Fruit fly (Drosophila melanogaster) whole organism, embryonic: Measurements from ENCODE around the gene CG43078.

Experiments
- B-H2 ChIP-seq: fragments of 200-800 bp; sonication (Bioruptor generic); optimal IDR thresholded peaks from 2 replicates; lab custom pipeline; 2018; ENCODE audit warnings: missing biosample characterization, mild to moderate bottlenecking, missing genetic modification characterization
- BtbVII ChIP-seq: fragments of 200-800 bp; sonication (Bioruptor generic); optimal IDR thresholded peaks from 3 replicates; lab custom pipeline; 2017; ENCODE audit warnings: missing biosample characterization, mild to moderate bottlenecking, missing genetic modification characterization
- CG10565 ChIP-seq: fragments of 200-800 bp; sonication (Bioruptor generic); optimal IDR thresholded peaks from 3 replicates; lab custom pipeline; 2016; ENCODE audit warnings: missing biosample characterization, mild to moderate bottlenecking, missing genetic modification characterization
- CG10959 ChIP-seq: fragments of 200-800 bp; sonication (Bioruptor generic); IDR thresholded peaks from 2 replicates; pipeline ENCODE4 v1.3.6; 2022; ENCODE audit warnings: missing biosample characterization, missing genetic modification characterization
- CG12071 ChIP-seq: fragments of 200-800 bp; sonication (Bioruptor generic); optimal IDR thresholded peaks from 3 replicates; lab custom pipeline; 2018; ENCODE audit warnings: missing biosample characterization, mild to moderate bottlenecking, missing genetic modification characterization
- CG12391 ChIP-seq: fragments of 200-800 bp; sonication (Bioruptor generic); optimal IDR thresholded peaks from 3 replicates; lab custom pipeline; 2018; ENCODE audit warnings: missing biosample characterization, mild to moderate bottlenecking, missing genetic modification characterization, moderate library complexity
- CG12942 ChIP-seq: fragments of 200-800 bp; sonication (Bioruptor generic); optimal IDR thresholded peaks from 3 replicates; lab custom pipeline; 2016; ENCODE audit warnings: missing biosample characterization, missing genetic modification characterization
- CG18262 ChIP-seq: fragments of 200-800 bp; optimal IDR thresholded peaks from 3 replicates; lab custom pipeline; 2019; ENCODE audit warnings: missing biosample characterization, mild to moderate bottlenecking, missing genetic modification characterization, moderate library complexity
- CG2116 ChIP-seq: fragments of 200-800 bp; sonication (Bioruptor generic); optimal IDR thresholded peaks from 3 replicates; lab custom pipeline; 2018; ENCODE audit warnings: missing biosample characterization, mild to moderate bottlenecking, missing genetic modification characterization
- CG2129 ChIP-seq: fragments of 200-800 bp; sonication (Bioruptor generic); IDR thresholded peaks from 2 replicates; pipeline ENCODE4 v1.3.6; 2022; ENCODE audit warnings: missing biosample characterization, missing genetic modification characterization; ENCODE audit not compliant: partially characterized antibody
- CG2889 ChIP-seq: fragments of 200-800 bp; sonication (Bioruptor generic); IDR thresholded peaks from 3 replicates; pipeline ENCODE4 v1.3.6; 2022; ENCODE audit warnings: missing biosample characterization, missing genetic modification characterization
- CG32767 ChIP-seq: fragments of 200-800 bp; sonication (Bioruptor generic); IDR thresholded peaks from 2 replicates; pipeline ENCODE4 v1.3.6; 2022; ENCODE audit warnings: missing biosample characterization, missing genetic modification characterization
- CG43689 ChIP-seq: fragments of 200-800 bp; sonication (Bioruptor generic); IDR thresholded peaks from 2 replicates; pipeline ENCODE4 v1.3.6; 2022; ENCODE audit warnings: missing biosample characterization, missing genetic modification characterization
- CG4424 ChIP-seq: fragments of 200-800 bp; sonication (Bioruptor generic); optimal IDR thresholded peaks from 3 replicates; lab custom pipeline; 2016; ENCODE audit warnings: missing biosample characterization, missing genetic modification characterization
- CG6683 ChIP-seq: fragments of 200-800 bp; sonication (Bioruptor generic); optimal IDR thresholded peaks from 2 replicates; lab custom pipeline; 2017; ENCODE audit warnings: missing biosample characterization, mild to moderate bottlenecking, missing genetic modification characterization, missing genetic modification reagents
- CG8281 ChIP-seq: fragments of 200-800 bp; sonication (Bioruptor generic); optimal IDR thresholded peaks from 2 replicates; lab custom pipeline; 2018; ENCODE audit warnings: missing biosample characterization, mild to moderate bottlenecking, missing genetic modification characterization, moderate library complexity
- CG9797 ChIP-seq: fragments of 200-800 bp; sonication (Bioruptor generic); optimal IDR thresholded peaks from 3 replicates; lab custom pipeline; 2018; ENCODE audit warnings: missing biosample characterization, mild to moderate bottlenecking, missing genetic modification characterization
- D ChIP-seq, 2 experiments: fragments of 200-800 bp in 1 of 2; fragments of >200 bp in 1 of 2; sonication (Bioruptor generic) in 1 of 2; optimal IDR thresholded peaks; 2 replicates in 1 of 2; 3 replicates in 1 of 2; lab custom pipeline; 2017; ENCODE audit warnings: mild to moderate bottlenecking in 1 of 2, missing biosample characterization in 1 of 2, missing genetic modification characterization in 1 of 2, missing genetic modification reagents in 1 of 2
- Dek ChIP-seq: fragments of 200-800 bp; sonication (Bioruptor generic); optimal IDR thresholded peaks from 3 replicates; lab custom pipeline; 2019; ENCODE audit warnings: missing biosample characterization, mild to moderate bottlenecking, missing genetic modification characterization, moderate library complexity
- Fer2 ChIP-seq: fragments of 200-800 bp; sonication (Bioruptor generic); optimal IDR thresholded peaks from 2 replicates; lab custom pipeline; 2018; ENCODE audit warnings: missing biosample characterization, mild to moderate bottlenecking, missing genetic modification characterization, moderate library complexity
- Gsc ChIP-seq: fragments of 200-800 bp; sonication (Bioruptor generic); IDR thresholded peaks from 2 replicates; pipeline ENCODE4 v1.3.6; 2022; ENCODE audit warnings: missing biosample characterization, missing genetic modification characterization
- Gug ChIP-seq: fragments of 200-800 bp; sonication (Bioruptor generic); IDR thresholded peaks from 4 replicates; pipeline ENCODE4 v1.3.6; 2022; ENCODE audit warnings: missing biosample characterization, missing genetic modification characterization
- Lpt ChIP-seq: fragments of >200 bp; optimal IDR thresholded peaks from 2 replicates; lab custom pipeline; 2018; ENCODE audit warnings: missing biosample characterization, missing genetic modification characterization
- MBD-R2 ChIP-seq: fragments of 200-800 bp; sonication (Bioruptor generic); IDR thresholded peaks from 2 replicates; pipeline ENCODE4 v1.3.6; 2022; ENCODE audit warnings: missing biosample characterization, missing genetic modification characterization
- Rfx ChIP-seq: fragments of 200-800 bp; sonication (Bioruptor generic); IDR thresholded peaks from 2 replicates; pipeline ENCODE4 v1.3.6; 2022; ENCODE audit warnings: missing biosample characterization, missing genetic modification characterization
- Spps ChIP-seq: fragments of 200-800 bp; sonication (Bioruptor generic); optimal IDR thresholded peaks from 2 replicates; lab custom pipeline; 2018; ENCODE audit warnings: missing biosample characterization, mild to moderate bottlenecking, missing genetic modification characterization
- TFAM ChIP-seq: fragments of 200-800 bp; sonication (Bioruptor generic); optimal IDR thresholded peaks from 2 replicates; lab custom pipeline; 2017; ENCODE audit warnings: missing biosample characterization, missing genetic modification characterization, inconsistent platforms
- Taf1 ChIP-seq: fragments of 200-800 bp; sonication (Bioruptor generic); IDR thresholded peaks from 2 replicates; pipeline ENCODE4 v1.3.6; 2022; ENCODE audit warnings: missing biosample characterization, missing genetic modification characterization
- Trl ChIP-seq, 3 experiments: fragments of >200 bp in 2 of 3; fragments of 200-800 bp in 1 of 3; sonication (Bioruptor generic) in 1 of 3; optimal IDR thresholded peaks; 2 replicates in 1 of 3; 3 replicates in 2 of 3; lab custom pipeline; 2016 to 2017; ENCODE audit warnings: missing biosample characterization in 1 of 3, missing genetic modification characterization in 1 of 3
- Xbp1 ChIP-seq: fragments of 200-800 bp; sonication (Bioruptor generic); optimal IDR thresholded peaks from 3 replicates; lab custom pipeline; 2016; ENCODE audit warnings: missing biosample characterization, mild to moderate bottlenecking, missing genetic modification characterization
- br ChIP-seq: fragments of >200 bp; optimal IDR thresholded peaks from 2 replicates; lab custom pipeline; 2017
- cas ChIP-seq: fragments of 200-800 bp; sonication (Bioruptor generic); IDR thresholded peaks from 2 replicates; pipeline ENCODE4 v1.3.6; 2022; ENCODE audit warnings: missing biosample characterization, missing genetic modification characterization
- fu2 ChIP-seq: fragments of 200-800 bp; sonication (Bioruptor generic); optimal IDR thresholded peaks from 2 replicates; lab custom pipeline; 2016; ENCODE audit warnings: missing biosample characterization, missing genetic modification characterization
- gsb-n ChIP-seq: fragments of 200-800 bp; sonication (Bioruptor generic); optimal IDR thresholded peaks from 3 replicates; lab custom pipeline; 2018; ENCODE audit warnings: missing biosample characterization, mild to moderate bottlenecking, missing genetic modification characterization
- gt ChIP-seq: fragments of 200-800 bp; sonication (Bioruptor generic); IDR thresholded peaks from 2 replicates; pipeline ENCODE4 v1.3.6; 2022; ENCODE audit warnings: missing biosample characterization, missing genetic modification characterization
- her ChIP-seq: fragments of 200-800 bp; sonication (Bioruptor generic); optimal IDR thresholded peaks from 2 replicates; lab custom pipeline; 2016; ENCODE audit warnings: missing biosample characterization, missing genetic modification characterization
- jing ChIP-seq: fragments of 200-800 bp; sonication (Bioruptor generic); optimal IDR thresholded peaks from 2 replicates; lab custom pipeline; 2018; ENCODE audit warnings: missing biosample characterization, mild to moderate bottlenecking, missing genetic modification characterization
- lilli ChIP-seq: fragments of 200-800 bp; sonication (Bioruptor generic); optimal IDR thresholded peaks from 3 replicates; lab custom pipeline; 2016; ENCODE audit warnings: missing biosample characterization, missing genetic modification characterization
- lola ChIP-seq, 3 experiments: fragments of >200 bp in 2 of 3; fragments of 200-800 bp in 1 of 3; sonication (Bioruptor generic) in 1 of 3; optimal IDR thresholded peaks; 2 replicates each; lab custom pipeline; 2017 to 2019; ENCODE audit warnings: missing biosample characterization in 3 of 3, missing genetic modification characterization in 3 of 3, mild to moderate bottlenecking in 1 of 3, moderate library complexity in 1 of 3
- onecut ChIP-seq: fragments of 200-800 bp; sonication (Bioruptor generic); IDR thresholded peaks from 2 replicates; pipeline ENCODE4 v1.3.6; 2022; ENCODE audit warnings: missing biosample characterization, missing genetic modification characterization
- phol ChIP-seq: fragments of 200-800 bp; sonication (Bioruptor generic); optimal IDR thresholded peaks from 3 replicates; lab custom pipeline; 2018; ENCODE audit warnings: missing biosample characterization, mild to moderate bottlenecking, missing genetic modification characterization, moderate library complexity
- pum ChIP-seq: fragments of 200-800 bp; sonication (Bioruptor generic); optimal IDR thresholded peaks from 2 replicates; lab custom pipeline; 2016; ENCODE audit warnings: missing biosample characterization, missing genetic modification characterization
- salm ChIP-seq: fragments of 200-800 bp; sonication (Bioruptor generic); optimal IDR thresholded peaks from 2 replicates; lab custom pipeline; 2018; ENCODE audit warnings: missing biosample characterization, mild to moderate bottlenecking, missing genetic modification characterization
- sd ChIP-seq: fragments of 200-800 bp; sonication (Bioruptor generic); optimal IDR thresholded peaks from 3 replicates; lab custom pipeline; 2018; ENCODE audit warnings: missing biosample characterization, mild to moderate bottlenecking, missing genetic modification characterization, moderate library complexity
- ttk ChIP-seq: fragments of 200-800 bp; sonication (Bioruptor generic); IDR thresholded peaks from 2 replicates; pipeline ENCODE4 v2.1.2; 2022; ENCODE audit warnings: missing biosample characterization, missing genetic modification characterization
- vnd ChIP-seq: fragments of 200-800 bp; sonication (Bioruptor generic); IDR thresholded peaks from 3 replicates; pipeline ENCODE4 v1.3.6; 2022; ENCODE audit warnings: missing biosample characterization, missing genetic modification characterization; ENCODE audit not compliant: partially characterized antibody
- zen ChIP-seq: fragments of 200-800 bp; sonication (Bioruptor generic); optimal IDR thresholded peaks from 3 replicates; lab custom pipeline; 2018; ENCODE audit warnings: missing biosample characterization, mild to moderate bottlenecking, missing genetic modification characterization, moderate library complexity
- zf30C ChIP-seq: fragments of 200-800 bp; sonication (Bioruptor generic); optimal IDR thresholded peaks from 3 replicates; lab custom pipeline; 2018; ENCODE audit warnings: missing biosample characterization, mild to moderate bottlenecking, missing genetic modification characterization

CG43078 gene

DNA sequence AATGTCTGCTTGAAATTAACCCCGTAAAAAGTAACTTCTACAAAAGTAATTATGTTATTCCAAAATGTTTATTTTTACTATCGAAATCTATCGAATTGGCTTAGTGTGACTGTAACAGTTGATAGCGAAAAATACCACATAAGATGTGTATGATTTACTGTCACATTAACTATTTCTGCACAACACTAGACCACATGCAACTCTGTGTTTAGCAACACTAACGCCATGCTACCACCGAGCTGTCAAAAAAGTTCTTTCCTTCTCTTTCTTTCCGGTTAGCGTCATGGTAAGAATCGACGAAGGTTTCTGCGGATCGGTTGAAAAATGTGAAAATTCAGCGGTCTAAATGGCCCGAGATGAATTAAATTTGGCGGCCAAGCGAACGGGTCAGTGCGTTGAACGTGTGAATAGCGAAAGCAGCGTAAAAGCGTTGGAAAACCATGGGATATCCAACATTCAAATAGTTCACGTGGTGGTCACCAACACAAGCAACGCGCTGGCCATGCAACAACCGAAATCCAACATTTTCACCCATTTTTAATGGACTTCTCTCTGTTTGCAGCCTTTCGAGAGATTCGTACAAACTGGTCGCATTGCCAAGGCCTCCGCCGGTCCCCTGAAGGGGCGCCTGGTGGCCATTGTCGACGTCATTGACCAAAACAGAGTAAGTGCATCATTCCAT, 24.3 kb downstream of the CG43078 start, which contains the start of the genes Nelf-E and RpL14 (continued):
- TF ChIP-seq D (optimal IDR thresholded peaks at IDR 0.05; lab: Kevin White, UChicago) (peak; percentile 37), D (GFP tag; optimal IDR thresholded peaks at IDR 0.05; lab: Kevin White, UChicago) (peak; percentile 90), CG2116 (peak; percentile 100), fu2 (GFP tag; lab: Kevin White, UChicago) (peak; percentile 95), Rfx (GFP tag; lab: Robert Waterston, UW) (peak; percentile 98), CG4424 (GFP tag; lab: Kevin White, UChicago) (peak; percentile 92), zen (tag; lab: Kevin White, UChicago) (peak; percentile 94), CG2129 (GFP tag; lab: Robert Waterston, UW) (no peak), cas (GFP tag; lab: Robert Waterston, UW) (peak; percentile 91), CG18262 (tag; lab: Kevin White, UChicago) (peak; percentile 84), Xbp1 (GFP tag; lab: Kevin White, UChicago) (peak; percentile 93), phol (tag; lab: Kevin White, UChicago) (peak; percentile 100), Taf1 (GFP tag; lab: Robert Waterston, UW) (peak; percentile 75), vnd (GFP tag; lab: Robert Waterston, UW) (peak; percentile 35; the same call in 1 of the 3 replicates), CG10959 (GFP tag; lab: Robert Waterston, UW) (peak; percentile 85), lola (GFP tag; optimal IDR thresholded peaks at IDR 0.05; lab: Kevin White, UChicago) (peak in 1 of 3 experiments; percentile 72), br (no peak), gsb-n (tag; lab: Kevin White, UChicago) (peak; percentile 96), CG32767 (GFP tag; lab: Robert Waterston, UW) (peak; percentile 73; the same call in 1 of the 2 replicates), Fer2 (tag; lab: Kevin White, UChicago) (peak; percentile 90), salm (tag; lab: Kevin White, UChicago) (peak; percentile 89), Lpt (GFP tag; lab: Kevin White, UChicago) (no peak), pum (peak; percentile 92), ttk (GFP tag; lab: Robert Waterston, UW) (peak; percentile 90), CG12391 (tag; lab: Kevin White, UChicago) (peak; percentile 95), CG43689 (GFP tag; lab: Robert Waterston, UW) (peak; percentile 87), onecut (peak; percentile 95), CG8281 (tag; lab: Kevin White, UChicago) (peak; percentile 72), zf30C (GFP tag; lab: Kevin White, UChicago) (peak; percentile 34), lilli (peak; percentile 91), jing (peak; percentile 82), sd (tag; lab: Kevin White, UChicago) (no peak), gt (GFP tag; lab: Robert Waterston, UW) (peak; percentile 74), CG10565 (GFP tag; lab: Kevin White, UChicago) (peak; percentile 70), BtbVII (peak; percentile 96), CG12942 (peak; percentile 79), Dek (peak; percentile 89), TFAM (GFP tag; lab: Kevin White, UChicago) (peak; percentile 91), B-H2 (GFP tag; lab: Kevin White, UChicago) (peak; percentile 98), Spps (tag; lab: Kevin White, UChicago) (peak; percentile 81), CG12071 (GFP tag; lab: Kevin White, UChicago) (peak; percentile 97), CG2889 (GFP tag; lab: Robert Waterston, UW) (peak; percentile 81), Gug (GFP tag; lab: Robert Waterston, UW) (peak; percentile 62; the same call in 3 of the 4 replicates), CG6683 (GFP tag; lab: Kevin White, UChicago) (peak; percentile 95), MBD-R2 (GFP tag; lab: Robert Waterston, UW) (peak; percentile 97), Trl (optimal IDR thresholded peaks at IDR 0.05; lab: Kevin White, UChicago) (no peak), Trl (GFP tag; optimal IDR thresholded peaks at IDR 0.05; lab: Kevin White, UChicago) (peak; percentile 98), CG9797 (GFP tag; lab: Kevin White, UChicago) (peak; percentile 99), Gsc (GFP tag; lab: Robert Waterston, UW) (no peak), her (peak; percentile 96)
